Worm (Caenorhabditis elegans) whole organism, L2 larva: ENCODE measurements around the gene ZK742.6.

ENCODE experiments used
- C34F6.9 ChIP-seq: fragments of 150-350 bp; optimal IDR thresholded peaks from 2 replicates; lab custom pipeline; 2014; ENCODE audit warnings: missing biosample characterization, missing genetic modification characterization
- R02D3.7 ChIP-seq: fragments of 150-350 bp; optimal IDR thresholded peaks from 2 replicates; lab custom pipeline; 2014; ENCODE audit warnings: missing biosample characterization, missing genetic modification characterization
- Y55F3AM.14 ChIP-seq: fragments of 200-800 bp; sonication (Bioruptor generic); optimal IDR thresholded peaks from 2 replicates; lab custom pipeline; 2018; ENCODE audit warnings: mild to moderate bottlenecking, missing genetic modification characterization, missing compliant biosample characterization
- alr-1 ChIP-seq: fragments of 150-350 bp; optimal IDR thresholded peaks from 2 replicates; lab custom pipeline; 2014; ENCODE audit warnings: missing biosample characterization, missing genetic modification characterization
- aly-2 ChIP-seq: fragments of 150-350 bp; optimal IDR thresholded peaks from 2 replicates; lab custom pipeline; 2014; ENCODE audit warnings: missing biosample characterization, missing genetic modification characterization
- ama-1 ChIP-seq: fragments of 150-350 bp; optimal IDR thresholded peaks from 2 replicates; lab custom pipeline; 2018; ENCODE audit warnings: inconsistent platforms
- ceh-16 ChIP-seq: fragments of 150-350 bp; optimal IDR thresholded peaks from 2 replicates; lab custom pipeline; 2014; ENCODE audit warnings: missing biosample characterization, missing genetic modification characterization
- crh-2 ChIP-seq: sonication (generic microtip); optimal IDR thresholded peaks from 2 replicates; lab custom pipeline; 2017; ENCODE audit warnings: missing biosample characterization, missing genetic modification characterization
- dmd-4 ChIP-seq: sonication (generic microtip); optimal IDR thresholded peaks from 2 replicates; lab custom pipeline; 2017; ENCODE audit warnings: missing biosample characterization, missing genetic modification characterization
- egl-27 ChIP-seq: sonication (generic microtip); optimal IDR thresholded peaks from 3 replicates; lab custom pipeline; 2017; ENCODE audit warnings: missing biosample characterization, missing genetic modification reagents, missing genetic modification characterization
- elt-3 ChIP-seq: sonication (generic microtip); optimal IDR thresholded peaks from 2 replicates; lab custom pipeline; 2017; ENCODE audit warnings: missing biosample characterization, missing genetic modification characterization
- fos-1 ChIP-seq: fragments of 150-350 bp; optimal IDR thresholded peaks from 2 replicates; lab custom pipeline; 2014; ENCODE audit warnings: missing biosample characterization, missing genetic modification characterization
- gmeb-1 ChIP-seq: fragments of 150-350 bp; optimal IDR thresholded peaks from 2 replicates; lab custom pipeline; 2014; ENCODE audit warnings: missing biosample characterization, missing genetic modification characterization
- lin-11 ChIP-seq: fragments of 150-350 bp; sonication (generic microtip); optimal IDR thresholded peaks from 2 replicates; lab custom pipeline; 2014; ENCODE audit warnings: missing biosample characterization, missing genetic modification characterization, inconsistent platforms, mixed read lengths
- lin-13 ChIP-seq: fragments of 150-350 bp; optimal IDR thresholded peaks from 2 replicates; lab custom pipeline; 2014; ENCODE audit warnings: missing biosample characterization, missing genetic modification reagents, missing genetic modification characterization
- lsy-2 ChIP-seq, 2 experiments: fragments of 150-350 bp in 1 of 2; sonication (generic microtip) in 1 of 2; optimal IDR thresholded peaks; 2 replicates each; lab custom pipeline; 2014 to 2017; ENCODE audit warnings: missing biosample characterization in 2 of 2, missing genetic modification characterization in 2 of 2
- mbf-1 ChIP-seq: sonication (generic microtip); optimal IDR thresholded peaks from 2 replicates; lab custom pipeline; 2017; ENCODE audit warnings: missing biosample characterization, missing genetic modification characterization
- nhr-10 ChIP-seq: sonication (generic microtip); optimal IDR thresholded peaks from 2 replicates; lab custom pipeline; 2017; ENCODE audit warnings: missing biosample characterization, missing genetic modification characterization
- nhr-11 ChIP-seq: fragments of 150-350 bp; optimal IDR thresholded peaks from 2 replicates; lab custom pipeline; 2014; ENCODE audit warnings: missing biosample characterization, missing genetic modification characterization
- nhr-129 ChIP-seq: fragments of 150-350 bp; optimal IDR thresholded peaks from 2 replicates; lab custom pipeline; 2014; ENCODE audit warnings: missing biosample characterization, missing genetic modification characterization
- nhr-21 ChIP-seq: fragments of 150-350 bp; optimal IDR thresholded peaks from 2 replicates; lab custom pipeline; 2014; ENCODE audit warnings: missing biosample characterization, missing genetic modification characterization
- nhr-23 ChIP-seq: fragments of 150-350 bp; optimal IDR thresholded peaks from 2 replicates; lab custom pipeline; 2014; ENCODE audit warnings: missing biosample characterization, missing genetic modification reagents, missing genetic modification characterization
- nhr-25 ChIP-seq: fragments of 150-350 bp; sonication (generic microtip); optimal IDR thresholded peaks from 3 replicates; lab custom pipeline; 2014; ENCODE audit warnings: missing biosample characterization, missing genetic modification characterization
- nhr-77 ChIP-seq: fragments of 150-350 bp; optimal IDR thresholded peaks from 2 replicates; lab custom pipeline; 2014; ENCODE audit warnings: missing biosample characterization, missing genetic modification characterization
- peb-1 ChIP-seq: fragments of 150-350 bp; optimal IDR thresholded peaks from 2 replicates; lab custom pipeline; 2014; ENCODE audit warnings: missing biosample characterization, missing genetic modification characterization
- sem-4 ChIP-seq: fragments of 150-350 bp; optimal IDR thresholded peaks from 2 replicates; lab custom pipeline; 2014; ENCODE audit warnings: missing biosample characterization, missing genetic modification reagents, missing genetic modification characterization
- skn-1 ChIP-seq: sonication (generic microtip); optimal IDR thresholded peaks from 2 replicates; lab custom pipeline; 2017; ENCODE audit warnings: missing biosample characterization, missing genetic modification characterization
- sma-3 ChIP-seq: sonication (generic microtip); optimal IDR thresholded peaks from 2 replicates; lab custom pipeline; 2016; ENCODE audit warnings: missing genetic modification reagents, missing genetic modification characterization, missing compliant biosample characterization
- sma-9 ChIP-seq, 2 experiments: fragments of 150-350 bp in 1 of 2; sonication (generic microtip) in 1 of 2; optimal IDR thresholded peaks; 2 replicates each; lab custom pipeline; 2014 to 2016; ENCODE audit warnings: missing genetic modification characterization in 2 of 2, mild to moderate bottlenecking in 1 of 2, missing biosample characterization in 1 of 2, missing compliant biosample characterization in 1 of 2, missing genetic modification reagents in 1 of 2, moderate library complexity in 1 of 2
- snpc-4 ChIP-seq: fragments of 150-350 bp; optimal IDR thresholded peaks from 2 replicates; lab custom pipeline; 2014; ENCODE audit warnings: missing biosample characterization, missing genetic modification characterization
- unc-39 ChIP-seq: fragments of 150-350 bp; optimal IDR thresholded peaks from 2 replicates; lab custom pipeline; 2014; ENCODE audit warnings: missing biosample characterization, missing genetic modification characterization
- unc-55 ChIP-seq: fragments of 150-350 bp; sonication (generic microtip); optimal IDR thresholded peaks from 3 replicates; lab custom pipeline; 2014; ENCODE audit warnings: missing biosample characterization, missing genetic modification reagents, missing genetic modification characterization
- unc-62 ChIP-seq: fragments of 150-350 bp; optimal IDR thresholded peaks from 2 replicates; lab custom pipeline; 2014; ENCODE audit warnings: missing biosample characterization, missing genetic modification reagents, missing genetic modification characterization
- ztf-4 ChIP-seq: fragments of 150-350 bp; optimal IDR thresholded peaks from 2 replicates; lab custom pipeline; 2014; ENCODE audit warnings: missing biosample characterization, missing genetic modification characterization

ZK742.6 gene

DNA sequence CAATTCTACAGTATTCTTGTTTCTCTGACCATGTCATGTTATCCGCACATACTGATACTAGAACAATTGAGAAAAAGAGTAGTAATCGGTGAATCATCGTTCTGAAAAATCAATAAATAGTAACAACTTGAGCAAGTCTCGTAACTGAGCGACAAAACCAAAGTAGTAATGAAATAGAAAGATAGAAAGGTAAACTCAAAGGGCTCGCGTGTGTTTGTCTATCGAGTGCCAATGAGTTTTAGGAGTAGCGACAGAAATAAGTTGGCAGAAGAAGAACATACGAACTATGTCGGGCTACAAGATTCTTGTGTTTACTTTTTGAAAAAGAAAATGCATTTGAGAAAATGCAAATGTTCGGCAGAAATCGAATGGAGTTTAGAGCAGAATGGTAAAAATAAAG, 24.7 kb upstream of the ZK742.6 start, which contains the start of gene C37C3.12:
C37C3.12 (minus strand) TSS at position 101 of the 400 bp plus-strand sequence.
- TF ChIP-seq elt-3 (tag; lab: Kevin White, UChicago) (no peak), sma-9 (GFP tag; optimal IDR thresholded peaks at IDR 0.05; lab: Kevin White, UChicago) (no peak), sma-9 (tag; optimal IDR thresholded peaks at IDR 0.05; lab: Kevin White, UChicago) (no peak), mbf-1 (tag; lab: Kevin White, UChicago) (no peak), lsy-2 (tag; optimal IDR thresholded peaks at IDR 0.05; lab: Kevin White, UChicago) (no peak), fos-1 (no peak), lin-13 (GFP tag; lab: Kevin White, UChicago) (no peak), egl-27 (no peak), skn-1 (no peak)
- TF ChIP-seq, all 48 proteins: peak for 0

DNA sequence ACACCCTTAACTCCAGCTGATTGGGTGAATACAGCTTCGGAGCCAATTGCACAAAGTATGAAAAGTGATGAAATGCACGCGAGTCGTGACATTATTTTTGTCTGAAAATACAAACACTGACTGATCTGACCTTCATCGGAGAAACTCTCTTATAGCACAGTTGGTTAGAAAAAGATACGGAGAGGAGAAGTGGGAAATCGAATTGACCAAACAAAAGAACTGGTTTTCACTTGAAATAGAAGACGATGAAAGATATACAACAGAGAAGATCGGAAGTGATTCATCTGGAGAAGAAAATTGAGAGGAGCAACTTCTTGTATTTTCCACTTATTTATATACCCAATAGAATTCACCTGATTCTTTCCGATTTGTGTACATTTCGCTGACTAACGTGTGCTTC, 23.1 kb upstream of the ZK742.6 start, which contains the start of gene ttr-33:
ttr-33 (minus strand) TSS at position 101 of the 400 bp plus-strand sequence.
- TF ChIP-seq fos-1 (peak; percentile 12), ztf-4 (tag; lab: Kevin White, UChicago) (no peak), lin-11 (no peak), ama-1 (lab: Kevin White, UChicago) (no peak), unc-55 (no peak), peb-1 (tag; lab: Kevin White, UChicago) (no peak), sem-4 (tag; lab: Kevin White, UChicago) (no peak), sma-9 (GFP tag; optimal IDR thresholded peaks at IDR 0.05; lab: Kevin White, UChicago) (peak; percentile 22), sma-9 (tag; optimal IDR thresholded peaks at IDR 0.05; lab: Kevin White, UChicago) (no peak), sma-3 (GFP tag; lab: Kevin White, UChicago) (peak; percentile 12)

DNA sequence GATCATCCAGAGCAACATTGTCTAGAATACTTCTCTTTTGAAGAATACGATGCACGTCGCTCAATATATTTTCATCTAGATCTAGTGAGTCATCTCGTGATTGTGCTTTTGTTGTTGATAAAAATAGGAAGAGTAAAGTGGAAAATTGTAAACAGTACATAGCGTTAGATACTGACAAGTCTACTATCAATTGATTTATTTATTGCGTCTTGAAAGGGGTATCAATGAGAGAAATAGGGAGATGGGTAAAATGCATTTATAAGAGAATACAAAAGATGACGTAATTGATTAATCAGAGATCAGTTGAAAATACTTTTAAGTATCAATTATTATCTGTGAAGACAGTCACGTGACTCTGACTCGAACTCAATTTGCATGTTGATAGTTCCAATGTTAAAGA, 22.2 kb upstream of the ZK742.6 start, which contains the start of gene txt-5:
txt-5 (minus strand) TSS at position 224 of the 400 bp plus-strand sequence.
- TF ChIP-seq ama-1 (lab: Kevin White, UChicago) (peak; percentile 26), nhr-129 (tag; lab: Kevin White, UChicago) (peak; percentile 39), fos-1 (peak; percentile 28), crh-2 (tag; lab: Kevin White, UChicago) (peak; percentile 53), nhr-25 (peak; percentile 44), sma-3 (GFP tag; lab: Kevin White, UChicago) (peak; percentile 77), sma-9 (GFP tag; optimal IDR thresholded peaks at IDR 0.05; lab: Kevin White, UChicago) (peak; percentile 19), sma-9 (tag; optimal IDR thresholded peaks at IDR 0.05; lab: Kevin White, UChicago) (no peak), peb-1 (tag; lab: Kevin White, UChicago) (no peak), nhr-77 (tag; lab: Kevin White, UChicago) (no peak), nhr-21 (tag; lab: Kevin White, UChicago) (peak; percentile 20), nhr-10 (tag; lab: Kevin White, UChicago) (no peak), gmeb-1 (peak; percentile 29)

DNA sequence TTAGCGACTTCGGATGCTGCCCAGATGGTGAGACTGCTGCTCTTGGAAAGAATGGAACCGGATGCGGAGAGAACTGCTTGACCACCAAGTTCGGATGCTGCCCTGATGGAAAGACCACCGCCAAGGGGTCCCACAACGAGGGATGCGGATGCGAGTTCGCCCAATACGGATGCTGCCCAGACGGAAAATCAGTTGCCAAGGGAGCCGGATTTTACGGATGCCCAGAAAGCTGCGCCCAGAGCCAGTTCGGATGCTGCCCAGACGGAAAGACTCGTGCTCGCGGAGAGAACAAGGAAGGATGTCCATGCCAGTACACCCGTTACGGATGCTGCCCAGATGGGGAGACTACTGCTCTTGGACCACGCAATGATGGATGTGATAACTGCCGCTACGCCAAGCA, 16.2 kb upstream of the ZK742.6 start:
- TF ChIP-seq peb-1 (tag; lab: Kevin White, UChicago) (no peak), ama-1 (lab: Kevin White, UChicago) (no peak), aly-2 (tag; lab: Kevin White, UChicago) (no peak), snpc-4 (no peak), Y55F3AM.14 (GFP tag; lab: Kevin White, UChicago) (no peak), sma-3 (GFP tag; lab: Kevin White, UChicago) (no peak), ceh-16 (no peak), nhr-25 (no peak), nhr-23 (no peak), alr-1 (tag; lab: Kevin White, UChicago) (no peak), lsy-2 (tag; optimal IDR thresholded peaks at IDR 0.05; lab: Kevin White, UChicago) (no peak), sma-9 (GFP tag; optimal IDR thresholded peaks at IDR 0.05; lab: Kevin White, UChicago) (no peak), sma-9 (tag; optimal IDR thresholded peaks at IDR 0.05; lab: Kevin White, UChicago) (no peak), mbf-1 (tag; lab: Kevin White, UChicago) (no peak), C34F6.9 (tag; lab: Kevin White, UChicago) (no peak), dmd-4 (tag; lab: Kevin White, UChicago) (no peak), unc-62 (no peak), nhr-11 (tag; lab: Kevin White, UChicago) (no peak), R02D3.7 (tag; lab: Kevin White, UChicago) (no peak), gmeb-1 (no peak)

DNA sequence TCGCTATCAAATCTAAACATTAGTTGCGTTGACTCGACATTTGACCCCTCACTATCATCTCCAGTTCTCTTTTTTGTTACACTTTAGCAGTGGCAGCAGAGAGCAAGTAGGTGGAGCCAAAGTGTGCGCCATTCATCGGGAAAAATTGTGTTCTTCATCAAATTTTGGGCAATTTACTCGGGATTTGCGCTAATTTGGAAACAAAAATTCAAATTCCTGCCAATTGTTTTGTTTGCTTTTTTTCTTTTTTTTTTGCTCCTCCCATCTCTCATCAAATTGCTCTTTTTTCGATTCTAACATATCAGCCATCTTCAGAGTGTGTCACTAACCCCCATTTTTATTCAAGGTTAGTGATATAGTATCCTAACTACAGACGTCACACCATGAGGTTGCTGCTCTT, 12.2 kb upstream of the ZK742.6 start, which contains the start of gene mig-6:
mig-6 (plus strand) TSS at position 301 of the 400 bp plus-strand sequence.
- TF ChIP-seq sem-4 (tag; lab: Kevin White, UChicago), result no peak
- no peak for TF ChIP-seq nhr-21 (tag; lab: Kevin White, UChicago)
- no peak for TF ChIP-seq unc-39 (tag; lab: Kevin White, UChicago)
